Worm (Caenorhabditis elegans) whole organism, L4 larva: ENCODE data around the gene F54C8.7.
A peak's percentile ranks its signal among the peaks of the same experiment; 100 is the strongest.

ENCODE experiments used
- F10B5.3 ChIP-seq: sonication (generic microtip); optimal IDR thresholded peaks from 2 replicates; lab custom pipeline; 2016; ENCODE audit warnings: mild to moderate bottlenecking, missing genetic modification characterization, missing compliant biosample characterization
- F26F4.8 ChIP-seq: fragments of 200-800 bp; sonication (Bioruptor generic); conservative IDR thresholded peaks from 2 replicates; pipeline ENCODE4 v1.3.6; 2022; ENCODE audit warnings: missing genetic modification characterization, missing compliant biosample characterization
- F37D6.2 ChIP-seq: sonication (generic microtip); optimal IDR thresholded peaks from 2 replicates; lab custom pipeline; 2016; ENCODE audit warnings: mild to moderate bottlenecking, missing genetic modification characterization, missing compliant biosample characterization
- R02D3.7 ChIP-seq: fragments of 150-350 bp; sonication (generic microtip); optimal IDR thresholded peaks from 3 replicates; lab custom pipeline; 2014; ENCODE audit warnings: missing biosample characterization, missing genetic modification characterization
- Y75B8A.6 ChIP-seq: fragments of 200-800 bp; sonication (Bioruptor generic); IDR thresholded peaks from 2 replicates; pipeline ENCODE4 v1.3.6; 2022; ENCODE audit warnings: missing genetic modification reagents, missing genetic modification characterization, missing compliant biosample characterization
- aha-1 ChIP-seq: fragments of 150-350 bp; peaks from one replicate; lab custom pipeline; 2014; ENCODE audit warnings: missing biosample characterization, missing genetic modification characterization
- arid-1 ChIP-seq: fragments of 200-800 bp; sonication (Bioruptor generic); conservative IDR thresholded peaks from 2 replicates; pipeline ENCODE4 v1.3.6; 2022; ENCODE audit warnings: missing genetic modification reagents, missing genetic modification characterization, missing compliant biosample characterization
- attf-4 ChIP-seq: sonication (generic microtip); optimal IDR thresholded peaks from 3 replicates; lab custom pipeline; 2017; ENCODE audit warnings: missing biosample characterization, missing genetic modification characterization
- ceh-20 ChIP-seq: fragments of 200-800 bp; sonication (Bioruptor generic); IDR thresholded peaks from 2 replicates; pipeline ENCODE4 v1.3.6; 2022; ENCODE audit warnings: missing genetic modification reagents, missing genetic modification characterization, missing compliant biosample characterization
- ceh-44 ChIP-seq: fragments of 200-800 bp; sonication (Bioruptor generic); IDR thresholded peaks from 2 replicates; pipeline ENCODE4 v1.3.6; 2022; ENCODE audit warnings: missing genetic modification reagents, missing genetic modification characterization, missing compliant biosample characterization
- ces-1 ChIP-seq: fragments of 150-350 bp; sonication (generic microtip); optimal IDR thresholded peaks from 4 replicates; lab custom pipeline; 2014; ENCODE audit warnings: missing biosample characterization, missing genetic modification reagents, missing genetic modification characterization
- daf-16 ChIP-seq, 3 experiments: sonication (generic microtip); optimal IDR thresholded peaks; 2 replicates each; lab custom pipeline; 2016 to 2017; ENCODE audit warnings: missing genetic modification characterization in 3 of 3, missing genetic modification reagents in 3 of 3, mild to moderate bottlenecking in 2 of 3, missing compliant biosample characterization in 2 of 3, missing biosample characterization in 1 of 3, moderate library complexity in 1 of 3
- daf-19 ChIP-seq: fragments of 200-800 bp; sonication (Bioruptor generic); conservative IDR thresholded peaks from 2 replicates; pipeline ENCODE4 v1.3.6; 2022; ENCODE audit warnings: missing genetic modification characterization, missing compliant biosample characterization
- dmd-9 ChIP-seq: fragments of 200-800 bp; sonication (Bioruptor generic); IDR thresholded peaks from 2 replicates; pipeline ENCODE4 v1.3.6; 2022; ENCODE audit warnings: missing genetic modification reagents, missing genetic modification characterization, missing compliant biosample characterization
- fos-1 ChIP-seq: fragments of 150-350 bp; optimal IDR thresholded peaks from 2 replicates; lab custom pipeline; 2014; ENCODE audit warnings: missing biosample characterization, missing genetic modification characterization
- hlh-11 ChIP-seq: fragments of 200-800 bp; sonication (Bioruptor generic); optimal IDR thresholded peaks from 2 replicates; lab custom pipeline; 2018; ENCODE audit warnings: mild to moderate bottlenecking, missing genetic modification characterization, missing compliant biosample characterization
- hlh-30 ChIP-seq: sonication (generic microtip); optimal IDR thresholded peaks from 2 replicates; lab custom pipeline; 2017; ENCODE audit warnings: antibody characterized with exemption, mild to moderate bottlenecking, missing genetic modification characterization, missing compliant biosample characterization; ENCODE audit not compliant: insufficient read depth
- hmg-1.1 ChIP-seq: fragments of 200-800 bp; sonication (Bioruptor generic); IDR thresholded peaks from 2 replicates; pipeline ENCODE4 v1.3.6; 2022; ENCODE audit warnings: missing genetic modification reagents, missing genetic modification characterization, missing compliant biosample characterization
- lin-1 ChIP-seq: fragments of 200-800 bp; sonication (Bioruptor generic); IDR thresholded peaks from 2 replicates; pipeline ENCODE4 v1.3.6; 2022; ENCODE audit warnings: missing genetic modification reagents, missing genetic modification characterization, missing compliant biosample characterization
- lin-13 ChIP-seq: fragments of 150-350 bp; optimal IDR thresholded peaks from 2 replicates; lab custom pipeline; 2014; ENCODE audit warnings: missing biosample characterization, missing genetic modification reagents, missing genetic modification characterization
- lin-29 ChIP-seq: fragments of 200-800 bp; sonication (Bioruptor generic); IDR thresholded peaks from 2 replicates; pipeline ENCODE4 v1.3.6; 2022; ENCODE audit warnings: missing genetic modification reagents, missing genetic modification characterization, missing compliant biosample characterization
- lsy-2 ChIP-seq, 2 experiments: fragments of 150-350 bp in 1 of 2; sonication (generic microtip) in 1 of 2; optimal IDR thresholded peaks; 2 replicates each; lab custom pipeline; 2014 to 2017; ENCODE audit warnings: missing biosample characterization in 2 of 2, missing genetic modification characterization in 2 of 2
- madf-5 ChIP-seq, 2 experiments: fragments of 200-800 bp; sonication (Bioruptor generic); IDR thresholded peaks; 2 replicates each; pipeline ENCODE4 v1.3.6; 2022; ENCODE audit warnings: missing compliant biosample characterization in 2 of 2, missing genetic modification characterization in 2 of 2
- mep-1 ChIP-seq: fragments of 150-350 bp; sonication (generic microtip); optimal IDR thresholded peaks from 3 replicates; lab custom pipeline; 2014; ENCODE audit warnings: missing biosample characterization, missing genetic modification characterization
- nhr-102 ChIP-seq: sonication (generic microtip); optimal IDR thresholded peaks from 2 replicates; lab custom pipeline; 2016; ENCODE audit warnings: mild to moderate bottlenecking, missing genetic modification characterization, moderate library complexity, missing compliant biosample characterization
- nhr-237 ChIP-seq: sonication (generic microtip); optimal IDR thresholded peaks from 2 replicates; lab custom pipeline; 2017; ENCODE audit warnings: missing biosample characterization, missing genetic modification characterization
- nhr-28 ChIP-seq: fragments of 150-350 bp; optimal IDR thresholded peaks from 2 replicates; lab custom pipeline; 2014; ENCODE audit warnings: missing biosample characterization, missing genetic modification characterization
- nhr-77 ChIP-seq: fragments of 150-350 bp; optimal IDR thresholded peaks from 2 replicates; lab custom pipeline; 2014; ENCODE audit warnings: missing biosample characterization, missing genetic modification characterization
- pha-4 ChIP-seq, 2 experiments: fragments of 150-350 bp in 1 of 2; fragments of 200-800 bp in 1 of 2; sonication (Bioruptor generic) in 1 of 2; IDR thresholded peaks in 1 of 2; optimal IDR thresholded peaks in 1 of 2; 2 replicates each; pipeline versions ENCODE4 v1.3.6 to Lab custom; 2014 to 2022; ENCODE audit warnings: missing genetic modification characterization in 2 of 2, missing genetic modification reagents in 2 of 2, missing biosample characterization in 1 of 2, missing compliant biosample characterization in 1 of 2
- pqm-1 ChIP-seq: sonication (generic microtip); optimal IDR thresholded peaks from 2 replicates; lab custom pipeline; 2017; ENCODE audit warnings: missing biosample characterization, missing genetic modification characterization
- rbr-2 ChIP-seq: sonication (generic microtip); optimal IDR thresholded peaks from 2 replicates; lab custom pipeline; 2016; ENCODE audit warnings: missing genotype, missing genetic modification characterization, missing compliant biosample characterization
- saeg-2 ChIP-seq: fragments of 200-800 bp; sonication (Bioruptor generic); IDR thresholded peaks from 2 replicates; pipeline ENCODE4 v1.3.6; 2022; ENCODE audit warnings: missing genetic modification reagents, missing genetic modification characterization, missing compliant biosample characterization
- sdz-12 ChIP-seq: fragments of 200-800 bp; sonication (Bioruptor generic); optimal IDR thresholded peaks from 2 replicates; lab custom pipeline; 2018; ENCODE audit warnings: mild to moderate bottlenecking, missing genetic modification characterization, missing compliant biosample characterization
- set-16 ChIP-seq: fragments of 200-800 bp; sonication (Bioruptor generic); IDR thresholded peaks from 2 replicates; pipeline ENCODE4 v1.3.6; 2022; ENCODE audit warnings: missing genetic modification reagents, missing genetic modification characterization, missing compliant biosample characterization
- snpc-4 ChIP-seq: fragments of 150-350 bp; optimal IDR thresholded peaks from 2 replicates; lab custom pipeline; 2014; ENCODE audit warnings: missing biosample characterization, missing genetic modification characterization
- spr-3 ChIP-seq: fragments of 200-800 bp; sonication (Bioruptor generic); optimal IDR thresholded peaks from 2 replicates; lab custom pipeline; 2018; ENCODE audit warnings: mild to moderate bottlenecking, missing genetic modification characterization, missing compliant biosample characterization
- unc-130 ChIP-seq: sonication (generic microtip); optimal IDR thresholded peaks from 2 replicates; lab custom pipeline; 2016; ENCODE audit warnings: missing genetic modification reagents, missing genetic modification characterization, missing compliant biosample characterization
- zag-1 ChIP-seq: fragments of 150-350 bp; optimal IDR thresholded peaks from 2 replicates; lab custom pipeline; 2014; ENCODE audit warnings: missing biosample characterization, missing genetic modification characterization
- zfp-2 ChIP-seq: sonication (generic microtip); optimal IDR thresholded peaks from 2 replicates; lab custom pipeline; 2016; ENCODE audit warnings: mild to moderate bottlenecking, missing genetic modification characterization, missing compliant biosample characterization
- zfp-3 ChIP-seq: fragments of 200-800 bp; sonication (Bioruptor generic); conservative IDR thresholded peaks from 2 replicates; pipeline ENCODE4 v1.3.6; 2022; ENCODE audit warnings: missing genetic modification reagents, missing genetic modification characterization, missing compliant biosample characterization
- zip-2 ChIP-seq: fragments of 150-350 bp; optimal IDR thresholded peaks from 2 replicates; lab custom pipeline; 2014; ENCODE audit warnings: missing biosample characterization, missing genetic modification characterization
- ztf-11 ChIP-seq: fragments of 150-350 bp; optimal IDR thresholded peaks from 2 replicates; lab custom pipeline; 2014; ENCODE audit warnings: missing biosample characterization, missing genetic modification characterization

Gene F54C8.7

ce11 chrIII:9457192-9458103 lies 3.6 kb upstream of the F54C8.7 start (continued):
- TF ChIP-seq pqm-1 (tag; lab: Kevin White, UChicago), result no peak
- TF ChIP-seq zfp-3, result no peak
- no peak for TF ChIP-seq fos-1 (tag; lab: Kevin White, UChicago)
- TF ChIP-seq nhr-237 (tag; lab: Kevin White, UChicago), result no peak
- peak in 1 of 2 experiments; percentile 32 for TF ChIP-seq daf-16 (GFP tag; optimal IDR thresholded peaks at IDR 0.05; lab: Kevin White, UChicago)
- no peak for TF ChIP-seq daf-16 (tag; optimal IDR thresholded peaks at IDR 0.05; lab: Kevin White, UChicago)
- no peak for TF ChIP-seq nhr-102 (tag; lab: Kevin White, UChicago)
- TF ChIP-seq attf-4 (tag; lab: Kevin White, UChicago), result no peak
- TF ChIP-seq ceh-44 (GFP tag; lab: Robert Waterston, UW), result no peak
- TF ChIP-seq arid-1 (GFP tag; lab: Robert Waterston, UW), result no peak
- TF ChIP-seq zip-2 (tag; lab: Kevin White, UChicago), result no peak
- peak; percentile 99 for TF ChIP-seq aha-1 (tag; lab: Kevin White, UChicago)
- no peak for TF ChIP-seq sdz-12 (GFP tag; lab: Kevin White, UChicago)
- no peak for TF ChIP-seq F26F4.8 (GFP tag; lab: Robert Waterston, UW)
- TF ChIP-seq ztf-11 (tag; lab: Kevin White, UChicago), result no peak
- TF ChIP-seq spr-3 (GFP tag; lab: Kevin White, UChicago), result no peak
- no peak for TF ChIP-seq ceh-20 (GFP tag; lab: Robert Waterston, UW)
- no peak for TF ChIP-seq R02D3.7
- no peak for TF ChIP-seq lin-1 (GFP tag; lab: Robert Waterston, UW)
- TF ChIP-seq set-16 (GFP tag; lab: Robert Waterston, UW), result peak; percentile 54
- peak; percentile 16 for TF ChIP-seq mep-1 (tag; lab: Kevin White, UChicago)
- TF ChIP-seq unc-130 (GFP tag; lab: Kevin White, UChicago), result no peak
- TF ChIP-seq nhr-77 (tag; lab: Kevin White, UChicago), result no peak
- TF ChIP-seq hlh-30 (tag; lab: Kevin White, UChicago), result peak; percentile 57
- no peak for TF ChIP-seq zag-1 (tag; lab: Kevin White, UChicago)

DNA sequence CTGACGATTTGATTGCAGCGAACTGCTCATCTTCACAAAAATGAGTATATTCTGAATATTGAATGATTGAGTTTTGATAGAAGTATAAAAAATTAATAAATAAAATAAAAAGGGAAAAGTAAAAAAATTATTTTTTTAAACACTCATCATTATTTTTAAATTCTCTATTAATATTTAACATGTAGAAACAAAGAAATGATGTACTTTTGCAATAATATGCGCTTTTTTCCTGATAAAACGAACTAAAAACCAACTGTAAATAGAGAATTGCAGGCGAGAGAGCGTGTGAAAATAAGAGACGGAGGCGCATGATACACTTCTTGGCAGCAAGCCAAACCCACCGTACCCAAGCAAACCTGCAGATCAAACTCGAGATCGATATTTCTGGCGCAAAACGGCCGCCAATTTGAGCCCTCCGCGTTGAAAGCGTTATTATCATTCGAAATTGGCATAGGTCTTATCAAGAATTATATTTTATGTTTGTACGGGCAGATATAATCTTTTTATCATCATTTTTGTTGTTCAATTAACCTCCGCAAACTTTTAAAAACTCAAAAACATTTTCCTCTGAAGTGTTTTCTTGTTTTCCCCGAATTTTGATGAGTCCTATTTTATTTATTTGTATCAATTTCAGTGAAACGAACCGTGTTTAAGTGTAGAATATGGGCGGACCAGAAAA lies 2.3 kb upstream of the F54C8.7 start, which contains the start of the genes rheb-1 and spk-1:
rheb-1 (minus strand) TSS at position 51 of the 679 bp plus-strand sequence.
spk-1 (plus strand) TSS at position 629 of the 679 bp plus-strand sequence.
- TF ChIP-seq madf-5 (GFP tag; IDR thresholded peaks at IDR 0.05; lab: Robert Waterston, UW), result 0 out of 4 replicates have a peak, but pooled peaks of 1 of the 2 experiments have one; percentile 14
- peak; percentile 93 for TF ChIP-seq zfp-2 (tag; lab: Kevin White, UChicago)
- TF ChIP-seq lin-29 (GFP tag; lab: Robert Waterston, UW), result peak; percentile 57; the same call in 1 of the 2 replicates
- TF ChIP-seq ces-1 (GFP tag; lab: Kevin White, UChicago), result no peak
- peak; percentile 82 for TF ChIP-seq pha-4 (GFP tag; IDR thresholded peaks at IDR 0.05; lab: Robert Waterston, UW)
- peak; percentile 89 for TF ChIP-seq pha-4 (tag; optimal IDR thresholded peaks at IDR 0.05; lab: Kevin White, UChicago)
- peak; percentile 88 for TF ChIP-seq lin-1 (GFP tag; lab: Robert Waterston, UW)
- TF ChIP-seq nhr-237 (tag; lab: Kevin White, UChicago), result no peak
- TF ChIP-seq Y75B8A.6 (GFP tag; lab: Robert Waterston, UW), result peak; percentile 29; the same call in 1 of the 2 replicates
- peak; percentile 90 for TF ChIP-seq nhr-28
- TF ChIP-seq pqm-1 (tag; lab: Kevin White, UChicago), result peak; percentile 53
- TF ChIP-seq snpc-4 (tag; lab: Kevin White, UChicago), result no peak
- TF ChIP-seq ceh-44 (GFP tag; lab: Robert Waterston, UW), result 0 out of 2 replicates have a peak, but pooled peaks have one; percentile 43
- TF ChIP-seq daf-16 (GFP tag; optimal IDR thresholded peaks at IDR 0.05; lab: Kevin White, UChicago), result peak; percentile 50 to 74
- peak; percentile 94 for TF ChIP-seq daf-16 (tag; optimal IDR thresholded peaks at IDR 0.05; lab: Kevin White, UChicago)
- no peak for TF ChIP-seq daf-19 (GFP tag; lab: Robert Waterston, UW)
- peak; percentile 78; the same call in 1 of the 2 replicates for TF ChIP-seq saeg-2
- TF ChIP-seq nhr-77 (tag; lab: Kevin White, UChicago), result peak; percentile 93
- no peak for TF ChIP-seq dmd-9
- TF ChIP-seq set-16 (GFP tag; lab: Robert Waterston, UW), result peak; percentile 61
- peak; percentile 72 for TF ChIP-seq F37D6.2 (tag; lab: Kevin White, UChicago)
- peak; percentile 91 for TF ChIP-seq ceh-20 (GFP tag; lab: Robert Waterston, UW)
- peak; percentile 85 for TF ChIP-seq lin-13 (GFP tag; lab: Kevin White, UChicago)
- TF ChIP-seq F10B5.3 (tag; lab: Kevin White, UChicago), result peak; percentile 37
- peak; percentile 77; the same call in 1 of the 2 replicates for TF ChIP-seq hmg-1.1 (GFP tag; lab: Robert Waterston, UW)
- peak; percentile 63; the same call in 1 of the 2 replicates for TF ChIP-seq zfp-3
- peak; percentile 97 to 99 for TF ChIP-seq lsy-2 (tag; optimal IDR thresholded peaks at IDR 0.05; lab: Kevin White, UChicago)
- TF ChIP-seq rbr-2, result peak; percentile 89
- peak; percentile 97 for TF ChIP-seq hlh-11
- TF ChIP-seq hlh-30 (tag; lab: Kevin White, UChicago), result peak; percentile 97
- TF ChIP-seq nhr-102 (tag; lab: Kevin White, UChicago), result peak; percentile 89
- no peak for TF ChIP-seq R02D3.7
